Fruit fly (Drosophila melanogaster): ENCODE results near the gene CG13599.

Gene CG13599

DNA sequence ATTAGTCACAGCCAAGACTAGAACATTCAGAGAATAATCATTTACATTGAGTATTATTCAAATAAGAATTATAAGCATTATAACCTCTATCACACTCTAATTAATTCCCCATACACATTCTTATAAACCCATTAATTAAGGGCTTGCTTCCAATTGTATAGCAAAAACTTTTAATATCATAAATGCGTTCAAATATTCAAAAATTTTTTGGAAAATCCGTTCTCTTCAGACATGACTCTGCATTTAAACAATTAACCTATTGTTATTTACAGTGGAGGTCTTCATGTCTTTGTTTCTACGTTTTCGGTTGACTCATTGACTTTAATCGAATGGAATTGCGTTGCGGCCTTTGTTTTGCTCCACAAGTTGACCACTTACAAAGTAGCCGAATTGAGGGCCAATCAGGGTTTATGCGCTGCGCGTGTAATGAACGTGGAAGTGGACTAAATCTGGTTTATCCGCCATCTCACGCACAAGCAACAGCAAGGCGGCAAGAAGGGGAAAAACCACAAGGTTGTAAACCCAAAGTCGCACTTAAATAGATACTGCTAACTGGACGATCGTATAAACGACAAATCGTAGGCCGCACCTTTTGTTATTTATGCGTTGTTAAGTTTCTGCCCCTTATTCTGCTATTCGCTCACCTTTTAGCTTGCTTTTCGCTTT, 10.4 kb upstream of the CG13599 start (continued):
- TF ChIP-seq croc (GFP tag; conservative IDR thresholded peaks at IDR 0.05) (no peak), D19B (GFP tag; optimal IDR thresholded peaks at IDR 0.05) (peak; percentile 26), CG12104 (GFP tag; optimal IDR thresholded peaks at IDR 0.05) (no peak), Ets97D (GFP tag; optimal IDR thresholded peaks at IDR 0.05) (no peak), unpg (GFP tag; optimal IDR thresholded peaks at IDR 0.05) (peak; percentile 43), GATAe (GFP tag; conservative IDR thresholded peaks at IDR 0.05) (no peak), stc (GFP tag; IDR thresholded peaks at IDR 0.05) (peak; percentile 57), CG10321 (GFP tag; IDR thresholded peaks at IDR 0.05) (0 out of 2 replicates have a peak, but pooled peaks have one; percentile 9), CG16815 (GFP tag; optimal IDR thresholded peaks at IDR 0.05) (no peak), CrebB (tag; optimal IDR thresholded peaks at IDR 0.05) (peak; percentile 82), Abd-B (GFP tag; optimal IDR thresholded peaks at IDR 0.05) (peak; percentile 51), ewg (GFP tag; optimal IDR thresholded peaks at IDR 0.05) (no peak), onecut (GFP tag; IDR thresholded peaks at IDR 0.05) (peak; percentile 35; the same call in 1 of the 2 replicates), gem (tag; optimal IDR thresholded peaks at IDR 0.05) (peak; percentile 39), Sry-δ (GFP tag; optimal IDR thresholded peaks at IDR 0.05) (no peak), CG1792 (GFP tag; optimal IDR thresholded peaks at IDR 0.05) (peak; percentile 40), CG4282 (GFP tag; optimal IDR thresholded peaks at IDR 0.05) (no peak), CkIIα-i1 (GFP tag; IDR thresholded peaks at IDR 0.05) (no peak), CG7786 (GFP tag; optimal IDR thresholded peaks at IDR 0.05) (peak; percentile 50), pb (GFP tag; optimal IDR thresholded peaks at IDR 0.05) (peak; percentile 77), Hsf (GFP tag; optimal IDR thresholded peaks at IDR 0.05) (peak; percentile 17), sna (GFP tag; IDR thresholded peaks at IDR 0.05; ENCODE audit: partially characterized antibody) (no peak), CG11504 (tag; optimal IDR thresholded peaks at IDR 0.05) (no peak), CG11247 (GFP tag; IDR thresholded peaks at IDR 0.05) (peak; percentile 66), CG3065 (GFP tag; optimal IDR thresholded peaks at IDR 0.05) (no peak), CG17328 (GFP tag; IDR thresholded peaks at IDR 0.05) (peak; percentile 48; the same call in 1 of the 2 replicates), CG7928 (GFP tag; optimal IDR thresholded peaks at IDR 0.05) (no peak), CG15073 (GFP tag; optimal IDR thresholded peaks at IDR 0.05) (no peak), CG2116 (GFP tag; optimal IDR thresholded peaks at IDR 0.05) (no peak), CG30403 (GFP tag; optimal IDR thresholded peaks at IDR 0.05) (no peak), CG3847 (GFP tag; IDR thresholded peaks at IDR 0.05) (peak; percentile 57), bsh (GFP tag; optimal IDR thresholded peaks at IDR 0.05) (peak in 1 of 2 experiments; percentile 5), ERR (GFP tag; optimal IDR thresholded peaks at IDR 0.05) (no peak), ci (GFP tag; IDR thresholded peaks at IDR 0.05) (peak; percentile 89), CG4730 (GFP tag; IDR thresholded peaks at IDR 0.05) (0 out of 2 replicates have a peak, but pooled peaks have one; percentile 15), Dref (GFP tag; IDR thresholded peaks at IDR 0.05) (no peak), CG15696 (tag; optimal IDR thresholded peaks at IDR 0.05) (peak; percentile 19), Sox102F (GFP tag; optimal IDR thresholded peaks at IDR 0.05) (peak; percentile 35), odd (GFP tag; optimal IDR thresholded peaks at IDR 0.05) (no peak), CG43689 (GFP tag; IDR thresholded peaks at IDR 0.05) (no peak), btn (GFP tag; optimal IDR thresholded peaks at IDR 0.05) (no peak), kay (GFP tag; optimal IDR thresholded peaks at IDR 0.05) (no peak), dpn (GFP tag; optimal IDR thresholded peaks at IDR 0.05) (peak in 1 of 2 experiments; percentile 25), aop (GFP tag; IDR thresholded peaks at IDR 0.05) (no peak), dan (GFP tag; IDR thresholded peaks at IDR 0.05) (no peak), Gsc (GFP tag; IDR thresholded peaks at IDR 0.05) (no peak), CG10366 (GFP tag; IDR thresholded peaks at IDR 0.05) (peak; percentile 54), twi (tag; optimal IDR thresholded peaks at IDR 0.05) (no peak), ATbp (GFP tag; optimal IDR thresholded peaks at IDR 0.05) (no peak), slbo (GFP tag; IDR thresholded peaks at IDR 0.05) (peak; percentile 87), CG12071 (GFP tag; optimal IDR thresholded peaks at IDR 0.05) (peak; percentile 52)
